Worm (Caenorhabditis elegans) whole organism, late embryonic: ENCODE results near the gene wdfy-2.

ENCODE experiments used
- C08G9.2 ChIP-seq: sonication (generic microtip); optimal IDR thresholded peaks from 2 replicates; lab custom pipeline; 2016; ENCODE audit warnings: mild to moderate bottlenecking, missing genetic modification characterization, moderate library complexity, missing compliant biosample characterization
- F13H6.1 ChIP-seq: sonication (generic microtip); optimal IDR thresholded peaks from 2 replicates; lab custom pipeline; 2016; ENCODE audit warnings: missing genetic modification characterization, missing compliant biosample characterization
- Y22D7AL.16 ChIP-seq: sonication (generic microtip); optimal IDR thresholded peaks from 2 replicates; lab custom pipeline; 2016; ENCODE audit warnings: missing genetic modification characterization, missing compliant biosample characterization
- ceh-18 ChIP-seq: sonication (generic microtip); optimal IDR thresholded peaks from 2 replicates; lab custom pipeline; 2016; ENCODE audit warnings: missing genetic modification characterization, missing compliant biosample characterization
- ceh-2 ChIP-seq: sonication (generic microtip); optimal IDR thresholded peaks from 2 replicates; lab custom pipeline; 2016; ENCODE audit warnings: missing genotype, missing genetic modification characterization, missing compliant biosample characterization
- ceh-24 ChIP-seq: sonication (generic microtip); optimal IDR thresholded peaks from 2 replicates; lab custom pipeline; 2016; ENCODE audit warnings: mild to moderate bottlenecking, missing genetic modification characterization, missing compliant biosample characterization
- ceh-31 ChIP-seq: sonication (generic microtip); optimal IDR thresholded peaks from 2 replicates; lab custom pipeline; 2016; ENCODE audit warnings: missing genetic modification characterization, missing compliant biosample characterization
- ceh-34 ChIP-seq: sonication (generic microtip); optimal IDR thresholded peaks from 2 replicates; lab custom pipeline; 2016; ENCODE audit warnings: mild to moderate bottlenecking, missing genetic modification characterization, missing compliant biosample characterization
- ceh-45 ChIP-seq: fragments of 200-800 bp; sonication (Bioruptor generic); IDR thresholded peaks from 2 replicates; pipeline ENCODE4 v1.3.6; 2022; ENCODE audit warnings: missing genetic modification reagents, missing genetic modification characterization, missing compliant biosample characterization
- ceh-6 ChIP-seq: fragments of 200-800 bp; sonication (Bioruptor generic); optimal IDR thresholded peaks from 2 replicates; lab custom pipeline; 2018; ENCODE audit warnings: mild to moderate bottlenecking, missing genetic modification characterization, missing compliant biosample characterization
- ceh-9 ChIP-seq: sonication (generic microtip); optimal IDR thresholded peaks from 2 replicates; lab custom pipeline; 2016; ENCODE audit warnings: mild to moderate bottlenecking, missing genetic modification characterization, inconsistent platforms, missing compliant biosample characterization
- che-1 ChIP-seq: sonication (generic microtip); optimal IDR thresholded peaks from 2 replicates; lab custom pipeline; 2016; ENCODE audit warnings: mild to moderate bottlenecking, missing genetic modification characterization, missing compliant biosample characterization
- dve-1 ChIP-seq: sonication (generic microtip); optimal IDR thresholded peaks from 2 replicates; lab custom pipeline; 2017; ENCODE audit warnings: antibody characterized with exemption, mild to moderate bottlenecking, missing genetic modification characterization, missing compliant biosample characterization
- elt-2 ChIP-seq: sonication (generic microtip); optimal IDR thresholded peaks from 2 replicates; lab custom pipeline; 2016; ENCODE audit warnings: missing genetic modification reagents, missing genetic modification characterization, missing compliant biosample characterization
- elt-4 ChIP-seq: sonication (generic microtip); optimal IDR thresholded peaks from 2 replicates; lab custom pipeline; 2016; ENCODE audit warnings: missing genetic modification characterization, missing compliant biosample characterization
- fax-1 ChIP-seq: sonication (generic microtip); optimal IDR thresholded peaks from 2 replicates; lab custom pipeline; 2016; ENCODE audit warnings: missing genotype, missing genetic modification characterization, missing compliant biosample characterization
- fkh-10 ChIP-seq: fragments of 150-350 bp; optimal IDR thresholded peaks from 2 replicates; lab custom pipeline; 2014; ENCODE audit warnings: missing biosample characterization, missing genetic modification reagents, missing genetic modification characterization
- gmeb-2 ChIP-seq: sonication (generic microtip); optimal IDR thresholded peaks from 2 replicates; lab custom pipeline; 2016; ENCODE audit warnings: missing genetic modification characterization, inconsistent platforms, missing compliant biosample characterization
- hlh-30 ChIP-seq: sonication (generic microtip); optimal IDR thresholded peaks from 2 replicates; lab custom pipeline; 2017; ENCODE audit warnings: antibody characterized with exemption, missing genetic modification characterization, missing compliant biosample characterization; ENCODE audit not compliant: insufficient read depth
- hlh-6 ChIP-seq: sonication (generic microtip); optimal IDR thresholded peaks from 2 replicates; lab custom pipeline; 2016; ENCODE audit warnings: missing genotype, missing genetic modification characterization, missing compliant biosample characterization
- lim-6 ChIP-seq: sonication (generic microtip); optimal IDR thresholded peaks from 2 replicates; lab custom pipeline; 2016; ENCODE audit warnings: missing genetic modification characterization, missing compliant biosample characterization
- lin-11 ChIP-seq: fragments of 200-800 bp; sonication (Bioruptor generic); optimal IDR thresholded peaks from 2 replicates; lab custom pipeline; 2018; ENCODE audit warnings: mild to moderate bottlenecking, missing genetic modification characterization, missing compliant biosample characterization
- mec-3 ChIP-seq: sonication (generic microtip); optimal IDR thresholded peaks from 2 replicates; lab custom pipeline; 2016; ENCODE audit warnings: borderline replicate concordance, missing genetic modification characterization, missing compliant biosample characterization
- nfya-1 ChIP-seq: sonication (generic microtip); optimal IDR thresholded peaks from 2 replicates; lab custom pipeline; 2017; ENCODE audit warnings: missing genetic modification characterization, mild to moderate bottlenecking, missing compliant biosample characterization, antibody characterized with exemption, moderate library complexity
- nhr-11 ChIP-seq: fragments of 150-350 bp; optimal IDR thresholded peaks from 2 replicates; lab custom pipeline; 2014; ENCODE audit warnings: missing biosample characterization, missing genetic modification characterization
- nhr-232 ChIP-seq: sonication (generic microtip); optimal IDR thresholded peaks from 2 replicates; lab custom pipeline; 2016; ENCODE audit warnings: missing genetic modification characterization, missing compliant biosample characterization
- pag-3 ChIP-seq: sonication (generic microtip); optimal IDR thresholded peaks from 2 replicates; lab custom pipeline; 2016; ENCODE audit warnings: missing compliant biosample characterization, missing genetic modification characterization, borderline replicate concordance
- pat-9 ChIP-seq: fragments of 200-800 bp; sonication (Bioruptor generic); optimal IDR thresholded peaks from 2 replicates; lab custom pipeline; 2018; ENCODE audit warnings: mild to moderate bottlenecking, missing genetic modification characterization, moderate library complexity, missing compliant biosample characterization
- pax-1 ChIP-seq: fragments of 150-350 bp; optimal IDR thresholded peaks from 2 replicates; lab custom pipeline; 2014; ENCODE audit warnings: missing biosample characterization, missing genetic modification characterization
- pha-2 ChIP-seq: sonication (generic microtip); optimal IDR thresholded peaks from 2 replicates; lab custom pipeline; 2017; ENCODE audit warnings: mild to moderate bottlenecking, missing genetic modification characterization, missing compliant biosample characterization
- pha-4 ChIP-seq: fragments of 150-350 bp; optimal IDR thresholded peaks from 2 replicates; lab custom pipeline; 2018; ENCODE audit warnings: missing biosample characterization, missing genetic modification reagents, missing genetic modification characterization
- pros-1 ChIP-seq: fragments of 150-350 bp; optimal IDR thresholded peaks from 2 replicates; lab custom pipeline; 2014; ENCODE audit warnings: missing biosample characterization, missing genetic modification reagents, missing genetic modification characterization
- ref-2 ChIP-seq: sonication (generic microtip); optimal IDR thresholded peaks from 2 replicates; lab custom pipeline; 2016; ENCODE audit warnings: missing genetic modification characterization, missing compliant biosample characterization
- rnt-1 ChIP-seq: sonication (generic microtip); optimal IDR thresholded peaks from 2 replicates; lab custom pipeline; 2016; ENCODE audit warnings: missing genetic modification characterization, missing compliant biosample characterization
- sdc-2 ChIP-seq: sonication (generic microtip); optimal IDR thresholded peaks from 2 replicates; lab custom pipeline; 2016; ENCODE audit warnings: missing genotype, missing genetic modification characterization, missing compliant biosample characterization
- tbx-2 ChIP-seq: sonication (generic microtip); optimal IDR thresholded peaks from 2 replicates; lab custom pipeline; 2016; ENCODE audit warnings: missing genetic modification characterization, missing compliant biosample characterization
- tbx-7 ChIP-seq: sonication (generic microtip); optimal IDR thresholded peaks from 2 replicates; lab custom pipeline; 2016; ENCODE audit warnings: missing genotype, missing genetic modification characterization, missing compliant biosample characterization
- ttx-3 ChIP-seq: sonication (generic microtip); optimal IDR thresholded peaks from 2 replicates; lab custom pipeline; 2016; ENCODE audit warnings: missing genetic modification reagents, missing genetic modification characterization, missing compliant biosample characterization
- unc-42 ChIP-seq: sonication (generic microtip); optimal IDR thresholded peaks from 2 replicates; lab custom pipeline; 2016; ENCODE audit warnings: missing genotype, missing genetic modification characterization, missing compliant biosample characterization
- unc-55 ChIP-seq: sonication (generic microtip); optimal IDR thresholded peaks from 2 replicates; lab custom pipeline; 2017; ENCODE audit warnings: missing biosample characterization, missing genetic modification reagents, missing genetic modification characterization

wdfy-2 gene

DNA sequence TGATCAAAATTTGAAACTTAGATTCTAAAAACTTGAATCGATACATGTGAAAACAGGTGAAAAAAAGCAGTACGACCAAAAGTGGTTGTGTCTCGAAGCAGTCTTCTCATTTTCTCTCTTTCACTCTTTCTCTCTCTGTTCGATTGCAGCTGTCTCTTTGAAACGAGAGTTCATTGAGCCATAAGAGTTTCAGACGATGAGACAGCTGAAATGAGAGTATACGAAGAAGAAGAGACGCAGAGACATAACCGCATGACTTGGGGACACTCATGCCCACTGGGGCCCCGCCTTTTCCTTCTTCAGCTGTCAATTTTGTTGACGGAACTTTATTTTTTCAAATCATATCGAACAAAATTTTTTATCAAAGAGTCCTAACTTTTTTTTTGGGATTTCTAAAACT lies 45.7 kb upstream of the wdfy-2 start:
- TF ChIP-seq unc-55, result peak; percentile 91
- peak; percentile 98 for TF ChIP-seq hlh-30 (tag; lab: Kevin White, UChicago)
- peak; percentile 73 for TF ChIP-seq ceh-31
- peak; percentile 27 for TF ChIP-seq elt-2 (tag; lab: Kevin White, UChicago)
- peak; percentile 55 for TF ChIP-seq pros-1
- TF ChIP-seq rnt-1 (tag; lab: Kevin White, UChicago), result peak; percentile 37
- TF ChIP-seq unc-42, result peak; percentile 50
- TF ChIP-seq hlh-6 (tag; lab: Kevin White, UChicago), result no peak
- TF ChIP-seq ceh-34 (tag; lab: Kevin White, UChicago), result peak; percentile 39
- peak; percentile 33 for TF ChIP-seq ref-2 (tag; lab: Kevin White, UChicago)
- peak; percentile 67 for TF ChIP-seq ceh-18 (tag; lab: Kevin White, UChicago)
- TF ChIP-seq tbx-2 (tag; lab: Kevin White, UChicago), result peak; percentile 53
- peak; percentile 2 for TF ChIP-seq dve-1 (tag; lab: Kevin White, UChicago)
- TF ChIP-seq pha-4 (tag; lab: Kevin White, UChicago), result no peak
- peak; percentile 81 for TF ChIP-seq nfya-1
- TF ChIP-seq pax-1, result no peak

DNA sequence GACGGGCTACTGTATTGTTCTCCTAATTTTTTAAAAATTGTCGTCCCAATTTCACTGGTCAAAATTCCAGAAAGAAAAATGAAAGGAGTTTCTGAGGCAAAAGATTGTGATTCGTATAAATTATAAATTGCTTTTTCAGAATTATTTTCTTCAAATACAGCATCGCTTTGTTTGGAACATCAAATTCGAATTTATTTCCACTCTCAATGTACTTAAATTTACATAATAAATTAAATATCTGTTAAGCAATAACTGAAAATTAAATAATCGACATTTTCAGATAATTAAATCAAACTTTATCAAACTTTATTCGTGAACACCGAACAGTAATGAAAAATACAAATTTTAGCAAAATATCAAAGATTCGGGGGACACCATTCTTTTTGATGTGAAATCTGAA lies 44.9 kb upstream of the wdfy-2 start:
- TF ChIP-seq C08G9.2 (tag; lab: Kevin White, UChicago) (no peak), Y22D7AL.16 (tag; lab: Kevin White, UChicago) (no peak), ceh-24 (tag; lab: Kevin White, UChicago) (no peak), fax-1 (tag; lab: Kevin White, UChicago) (no peak), fkh-10 (no peak), elt-2 (tag; lab: Kevin White, UChicago) (no peak), lim-6 (tag; lab: Kevin White, UChicago) (no peak), tbx-7 (tag; lab: Kevin White, UChicago) (no peak), nfya-1 (no peak), ceh-9 (tag; lab: Kevin White, UChicago) (no peak), ref-2 (tag; lab: Kevin White, UChicago) (no peak), ceh-31 (no peak), pha-2 (tag; lab: Kevin White, UChicago) (no peak), ceh-34 (tag; lab: Kevin White, UChicago) (no peak), tbx-2 (tag; lab: Kevin White, UChicago) (no peak), ceh-6 (GFP tag; lab: Kevin White, UChicago) (no peak)
- TF ChIP-seq, all 69 proteins: peak for 0

DNA sequence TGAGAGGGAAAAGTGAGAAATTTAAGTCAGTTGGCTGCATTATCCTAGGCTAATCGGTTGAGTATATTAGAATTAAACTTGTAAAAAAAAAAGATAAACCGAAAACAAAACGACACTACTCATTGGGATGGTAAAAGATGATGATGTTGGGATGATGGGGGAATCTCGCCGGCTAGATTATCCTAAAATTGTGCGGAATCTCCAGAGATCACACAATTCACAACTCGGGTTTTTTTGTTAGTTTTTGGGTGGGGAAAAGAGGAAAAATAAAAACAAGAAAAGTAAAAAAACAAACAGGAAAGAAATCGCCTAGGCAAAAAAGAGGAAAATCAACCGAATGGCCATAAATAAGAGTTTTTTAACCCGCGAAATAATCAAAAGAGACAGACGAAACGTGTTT lies 44.5 kb upstream of the wdfy-2 start:
- TF ChIP-seq pha-2 (tag; lab: Kevin White, UChicago) (no peak), ceh-6 (GFP tag; lab: Kevin White, UChicago) (no peak), ceh-31 (no peak), ceh-2 (tag; lab: Kevin White, UChicago) (no peak), pros-1 (no peak), ceh-34 (tag; lab: Kevin White, UChicago) (no peak), fkh-10 (no peak), pag-3 (tag; lab: Kevin White, UChicago) (no peak), F13H6.1 (tag; lab: Kevin White, UChicago) (no peak), unc-55 (no peak), nhr-11 (tag; lab: Kevin White, UChicago) (no peak), sdc-2 (tag; lab: Kevin White, UChicago) (no peak), pat-9 (tag; lab: Kevin White, UChicago) (no peak), gmeb-2 (tag; lab: Kevin White, UChicago) (no peak), che-1 (no peak), tbx-2 (tag; lab: Kevin White, UChicago) (no peak), lin-11 (no peak), Y22D7AL.16 (tag; lab: Kevin White, UChicago) (no peak)

DNA sequence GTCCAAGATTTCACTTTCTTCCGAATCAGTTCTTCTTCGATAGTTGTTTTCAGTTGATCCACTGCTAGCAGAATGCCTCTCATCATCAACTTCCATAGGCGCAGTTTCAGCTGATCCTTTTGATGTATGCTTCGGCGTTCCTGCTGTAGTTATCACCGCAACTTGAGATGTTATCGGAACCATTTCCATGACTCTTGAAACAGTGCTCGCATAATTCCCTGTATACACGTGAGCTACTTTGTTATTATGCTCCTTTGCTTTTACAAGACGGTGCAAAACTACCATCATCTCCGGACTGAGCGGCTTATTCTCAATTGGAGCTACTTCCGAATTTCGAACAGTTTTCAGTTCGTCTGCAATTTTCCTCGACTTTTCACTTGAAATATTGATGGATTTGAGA lies 42.5 kb upstream of the wdfy-2 start:
- TF ChIP-seq ceh-45 (GFP tag; lab: Robert Waterston, UW) (no peak), lim-6 (tag; lab: Kevin White, UChicago) (no peak), mec-3 (tag; lab: Kevin White, UChicago) (no peak), ttx-3 (tag; lab: Kevin White, UChicago) (no peak), nhr-11 (tag; lab: Kevin White, UChicago) (no peak), fkh-10 (no peak), ref-2 (tag; lab: Kevin White, UChicago) (no peak), nhr-232 (tag; lab: Kevin White, UChicago) (no peak), hlh-6 (tag; lab: Kevin White, UChicago) (no peak), fax-1 (tag; lab: Kevin White, UChicago) (no peak), pha-4 (tag; lab: Kevin White, UChicago) (no peak), elt-4 (tag; lab: Kevin White, UChicago) (no peak)
